Worm (Caenorhabditis elegans): ENCODE results near the gene lsm-5.

Gene lsm-5

DNA sequence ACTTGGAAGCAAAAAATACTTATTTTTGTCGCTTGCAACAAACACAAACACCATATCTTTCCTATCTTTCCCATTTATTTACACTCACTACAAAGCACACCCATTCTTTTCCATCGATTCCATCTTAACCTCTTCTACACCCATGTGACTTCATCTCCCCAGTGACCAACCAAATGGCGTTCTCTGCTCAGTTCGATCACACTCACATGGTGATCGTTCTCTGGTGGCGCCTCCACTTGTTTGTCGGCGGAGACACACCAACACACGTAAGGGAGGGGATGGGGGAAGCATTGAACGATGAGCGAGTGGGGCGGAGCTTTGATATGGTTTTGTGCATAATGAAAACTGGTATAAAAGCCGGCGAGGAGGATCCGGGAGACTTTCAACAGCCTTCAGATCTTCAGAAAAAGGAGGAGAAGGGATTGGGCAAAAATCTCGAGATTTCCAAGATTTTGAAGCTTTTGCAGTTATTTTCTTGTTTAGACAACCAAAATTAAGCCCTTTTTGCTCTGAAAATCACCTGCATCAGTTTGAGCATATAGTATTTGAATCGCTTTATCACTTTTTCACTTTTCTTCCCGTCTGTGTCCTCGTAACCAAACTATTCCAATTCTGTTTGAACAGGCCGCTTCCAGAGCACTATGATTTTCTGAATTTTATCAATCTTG is 3.5 kb upstream of the lsm-5 start (continued):
- TF ChIP-seq bed-2 (GFP tag; IDR thresholded peaks at IDR 0.05) (no peak), cebp-2 (GFP tag; IDR thresholded peaks at IDR 0.05) (no peak), hmg-20 (GFP tag; IDR thresholded peaks at IDR 0.05) (no peak), dpff-1 (tag; optimal IDR thresholded peaks at IDR 0.05) (no peak), dox-1 (GFP tag; IDR thresholded peaks at IDR 0.05) (no peak; the same call in 1 of the 2 replicates), ztf-18 (tag; optimal IDR thresholded peaks at IDR 0.05) (no peak), lsl-1 (GFP tag; optimal IDR thresholded peaks at IDR 0.05) (no peak), nfya-2 (GFP tag; IDR thresholded peaks at IDR 0.05) (no peak), Y56A3A.18 (GFP tag; IDR thresholded peaks at IDR 0.05) (no peak), let-607 (tag; optimal IDR thresholded peaks at IDR 0.05) (no peak), lsy-27 (tag; optimal IDR thresholded peaks at IDR 0.05; ENCODE audit: borderline replicate concordance, insufficient read depth) (no peak), K12H6.12 (tag; optimal IDR thresholded peaks at IDR 0.05) (peak; percentile 78), lag-1 (GFP tag; IDR thresholded peaks at IDR 0.05) (no peak), pbrm-1 (GFP tag; IDR thresholded peaks at IDR 0.05) (no peak), him-1 (tag; optimal IDR thresholded peaks at IDR 0.05) (no peak), zim-3 (tag; optimal IDR thresholded peaks at IDR 0.05) (no peak), rec-8 (tag; optimal IDR thresholded peaks at IDR 0.05) (no peak), efl-1 (GFP tag; optimal IDR thresholded peaks at IDR 0.05) (no peak), rpc-1 (optimal IDR thresholded peaks at IDR 0.05) (no peak), rpc-1 (tag; optimal IDR thresholded peaks at IDR 0.05) (no peak), repo-1 (tag; optimal IDR thresholded peaks at IDR 0.05) (no peak), F23B12.7 (tag; optimal IDR thresholded peaks at IDR 0.05; ENCODE audit: insufficient read depth) (no peak), Y95B8A.8 (GFP tag; IDR thresholded peaks at IDR 0.05) (no peak), dpl-1 (GFP tag; optimal IDR thresholded peaks at IDR 0.05) (no peak), pha-4 (tag; optimal IDR thresholded peaks at IDR 0.05) (no peak), nfyb-1 (GFP tag; IDR thresholded peaks at IDR 0.05) (0 out of 2 replicates have a peak, but pooled peaks have one; percentile 15), snpc-4 (GFP tag; optimal IDR thresholded peaks at IDR 0.05) (no peak), snpc-4 (tag; optimal IDR thresholded peaks at IDR 0.05) (peak; percentile 61 to 72 (median 64)), F57A8.1 (GFP tag; optimal IDR thresholded peaks at IDR 0.05) (no peak), F57C9.4 (tag; optimal IDR thresholded peaks at IDR 0.05) (no peak), sptf-2 (GFP tag; optimal IDR thresholded peaks at IDR 0.05) (no peak), ceh-91 (GFP tag; IDR thresholded peaks at IDR 0.05) (no peak), lin-40 (tag; optimal IDR thresholded peaks at IDR 0.05) (peak; percentile 66), let-526 (GFP tag; IDR thresholded peaks at IDR 0.05) (0 out of 2 replicates have a peak, but pooled peaks have one; percentile 55), hmg-1.2 (GFP tag; IDR thresholded peaks at IDR 0.05) (peak; percentile 33; the same call in 1 of the 2 replicates), lin-54 (GFP tag; optimal IDR thresholded peaks at IDR 0.05) (peak; percentile 37), C17E4.6 (GFP tag; IDR thresholded peaks at IDR 0.05) (no peak), F37B4.10 (GFP tag; IDR thresholded peaks at IDR 0.05) (no peak), aptf-2 (GFP tag; conservative IDR thresholded peaks at IDR 0.05) (no peak), madf-6 (GFP tag; IDR thresholded peaks at IDR 0.05) (no peak), lin-35 (GFP tag; optimal IDR thresholded peaks at IDR 0.05) (peak in 1 of 3 experiments; percentile 38), hlh-26 (GFP tag; conservative IDR thresholded peaks at IDR 0.05) (no peak), mxl-1 (tag; optimal IDR thresholded peaks at IDR 0.05) (no peak), tlf-1 (GFP tag; optimal IDR thresholded peaks at IDR 0.05) (peak; percentile 5)

All from whole organism, young adult.